Fruit fly (Drosophila melanogaster) whole organism, embryonic: ENCODE data around the gene CG44044.

Experiments
- CG34422 ChIP-seq: fragments of 200-800 bp; sonication (Bioruptor generic); IDR thresholded peaks from 3 replicates; pipeline ENCODE4 v1.3.6; 2022; ENCODE audit warnings: missing biosample characterization, missing genetic modification characterization
- CG8765 ChIP-seq: fragments of 200-800 bp; sonication (Bioruptor generic); IDR thresholded peaks from 2 replicates; pipeline ENCODE4 v1.3.6; 2022; ENCODE audit warnings: missing biosample characterization, missing genetic modification characterization

DNA sequence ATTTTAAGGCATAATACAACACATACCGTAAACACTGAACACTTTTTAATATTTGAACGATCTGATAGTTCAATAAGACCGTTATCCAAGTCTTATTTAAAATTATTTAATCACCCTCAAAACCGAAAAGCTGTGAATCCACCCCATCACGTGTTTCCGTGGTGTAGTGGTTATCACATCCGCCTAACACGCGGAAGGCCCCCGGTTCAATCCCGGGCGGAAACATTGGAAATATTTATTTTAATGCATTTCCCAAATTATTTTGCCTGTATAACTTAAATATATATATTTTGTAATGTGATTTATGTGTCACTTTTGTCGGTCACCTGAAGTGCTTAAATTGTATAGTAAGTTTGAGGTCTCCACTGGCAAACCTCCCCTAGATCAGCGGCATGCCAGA, at the start of gene CG44044:
- no peak for TF ChIP-seq CG34422 (GFP tag; lab: Robert Waterston, UW)
- no peak for TF ChIP-seq CG8765 (GFP tag; lab: Robert Waterston, UW)
